Worm (Caenorhabditis elegans) whole organism, late embryonic: ENCODE measurements around the gene arrd-8.

Experiments used
- C08G9.2 ChIP-seq: sonication (generic microtip); optimal IDR thresholded peaks from 2 replicates; lab custom pipeline; 2016; ENCODE audit warnings: mild to moderate bottlenecking, missing genetic modification characterization, moderate library complexity, missing compliant biosample characterization
- K02D7.2 ChIP-seq: sonication (generic microtip); optimal IDR thresholded peaks from 2 replicates; lab custom pipeline; 2017; ENCODE audit warnings: mild to moderate bottlenecking, missing genetic modification characterization, missing compliant biosample characterization
- K09A11.1 ChIP-seq: sonication (generic microtip); optimal IDR thresholded peaks from 2 replicates; lab custom pipeline; 2017; ENCODE audit warnings: antibody characterized with exemption, mild to moderate bottlenecking, missing genetic modification characterization, missing compliant biosample characterization; ENCODE audit not compliant: insufficient read depth
- T23F11.4 ChIP-seq: fragments of 200-800 bp; sonication (Bioruptor generic); optimal IDR thresholded peaks from 2 replicates; lab custom pipeline; 2018; ENCODE audit warnings: mild to moderate bottlenecking, missing genetic modification characterization, missing compliant biosample characterization
- ama-1 ChIP-seq: fragments of 150-350 bp; optimal IDR thresholded peaks from 2 replicates; lab custom pipeline; 2014
- ceh-14 ChIP-seq: sonication (generic microtip); optimal IDR thresholded peaks from 2 replicates; lab custom pipeline; 2016; ENCODE audit warnings: missing genotype, missing genetic modification characterization, missing compliant biosample characterization
- ceh-2 ChIP-seq: sonication (generic microtip); optimal IDR thresholded peaks from 2 replicates; lab custom pipeline; 2016; ENCODE audit warnings: missing genotype, missing genetic modification characterization, missing compliant biosample characterization
- ceh-48 ChIP-seq: sonication (generic microtip); optimal IDR thresholded peaks from 2 replicates; lab custom pipeline; 2016; ENCODE audit warnings: missing genetic modification characterization, inconsistent platforms, missing compliant biosample characterization
- ceh-6 ChIP-seq: fragments of 200-800 bp; sonication (Bioruptor generic); optimal IDR thresholded peaks from 2 replicates; lab custom pipeline; 2018; ENCODE audit warnings: mild to moderate bottlenecking, missing genetic modification characterization, missing compliant biosample characterization
- ceh-9 ChIP-seq: sonication (generic microtip); optimal IDR thresholded peaks from 2 replicates; lab custom pipeline; 2016; ENCODE audit warnings: mild to moderate bottlenecking, missing genetic modification characterization, inconsistent platforms, missing compliant biosample characterization
- dve-1 ChIP-seq: sonication (generic microtip); optimal IDR thresholded peaks from 2 replicates; lab custom pipeline; 2017; ENCODE audit warnings: antibody characterized with exemption, mild to moderate bottlenecking, missing genetic modification characterization, missing compliant biosample characterization
- elt-2 ChIP-seq: sonication (generic microtip); optimal IDR thresholded peaks from 2 replicates; lab custom pipeline; 2016; ENCODE audit warnings: missing genetic modification reagents, missing genetic modification characterization, missing compliant biosample characterization
- ets-4 ChIP-seq: sonication (generic microtip); optimal IDR thresholded peaks from 2 replicates; lab custom pipeline; 2016; ENCODE audit warnings: missing genetic modification characterization, missing compliant biosample characterization
- eyg-1 ChIP-seq: sonication (generic microtip); optimal IDR thresholded peaks from 2 replicates; lab custom pipeline; 2016; ENCODE audit warnings: missing genotype, missing genetic modification characterization, missing compliant biosample characterization
- fax-1 ChIP-seq: sonication (generic microtip); optimal IDR thresholded peaks from 2 replicates; lab custom pipeline; 2016; ENCODE audit warnings: missing genotype, missing genetic modification characterization, missing compliant biosample characterization
- gmeb-2 ChIP-seq: sonication (generic microtip); optimal IDR thresholded peaks from 2 replicates; lab custom pipeline; 2016; ENCODE audit warnings: missing genetic modification characterization, inconsistent platforms, missing compliant biosample characterization
- hlh-13 ChIP-seq: fragments of 200-800 bp; sonication (Bioruptor generic); optimal IDR thresholded peaks from 2 replicates; lab custom pipeline; 2018; ENCODE audit warnings: mild to moderate bottlenecking, missing genetic modification characterization, missing compliant biosample characterization
- hlh-30 ChIP-seq: sonication (generic microtip); optimal IDR thresholded peaks from 2 replicates; lab custom pipeline; 2017; ENCODE audit warnings: antibody characterized with exemption, missing genetic modification characterization, missing compliant biosample characterization; ENCODE audit not compliant: insufficient read depth
- lim-6 ChIP-seq: sonication (generic microtip); optimal IDR thresholded peaks from 2 replicates; lab custom pipeline; 2016; ENCODE audit warnings: missing genetic modification characterization, missing compliant biosample characterization
- mec-3 ChIP-seq: sonication (generic microtip); optimal IDR thresholded peaks from 2 replicates; lab custom pipeline; 2016; ENCODE audit warnings: borderline replicate concordance, missing genetic modification characterization, missing compliant biosample characterization
- nfya-1 ChIP-seq: sonication (generic microtip); optimal IDR thresholded peaks from 2 replicates; lab custom pipeline; 2017; ENCODE audit warnings: missing genetic modification characterization, mild to moderate bottlenecking, missing compliant biosample characterization, antibody characterized with exemption, moderate library complexity
- npax-4 ChIP-seq: sonication (generic microtip); optimal IDR thresholded peaks from 2 replicates; lab custom pipeline; 2016; ENCODE audit warnings: missing genetic modification characterization, missing compliant biosample characterization
- pax-1 ChIP-seq: fragments of 150-350 bp; optimal IDR thresholded peaks from 2 replicates; lab custom pipeline; 2014; ENCODE audit warnings: missing biosample characterization, missing genetic modification characterization
- pqm-1 ChIP-seq: sonication (generic microtip); optimal IDR thresholded peaks from 2 replicates; lab custom pipeline; 2016; ENCODE audit warnings: missing genetic modification characterization, missing compliant biosample characterization
- pros-1 ChIP-seq: fragments of 150-350 bp; optimal IDR thresholded peaks from 2 replicates; lab custom pipeline; 2014; ENCODE audit warnings: missing biosample characterization, missing genetic modification reagents, missing genetic modification characterization
- ref-2 ChIP-seq: sonication (generic microtip); optimal IDR thresholded peaks from 2 replicates; lab custom pipeline; 2016; ENCODE audit warnings: missing genetic modification characterization, missing compliant biosample characterization
- rnt-1 ChIP-seq: sonication (generic microtip); optimal IDR thresholded peaks from 2 replicates; lab custom pipeline; 2016; ENCODE audit warnings: missing genetic modification characterization, missing compliant biosample characterization
- sdc-2 ChIP-seq: sonication (generic microtip); optimal IDR thresholded peaks from 2 replicates; lab custom pipeline; 2016; ENCODE audit warnings: missing genotype, missing genetic modification characterization, missing compliant biosample characterization
- sox-4 ChIP-seq: sonication (generic microtip); optimal IDR thresholded peaks from 2 replicates; lab custom pipeline; 2017; ENCODE audit warnings: mild to moderate bottlenecking, missing genetic modification characterization, inconsistent platforms, missing compliant biosample characterization
- tbx-2 ChIP-seq: sonication (generic microtip); optimal IDR thresholded peaks from 2 replicates; lab custom pipeline; 2016; ENCODE audit warnings: missing genetic modification characterization, missing compliant biosample characterization
- tbx-7 ChIP-seq: sonication (generic microtip); optimal IDR thresholded peaks from 2 replicates; lab custom pipeline; 2016; ENCODE audit warnings: missing genotype, missing genetic modification characterization, missing compliant biosample characterization

The arrd-8 gene

DNA sequence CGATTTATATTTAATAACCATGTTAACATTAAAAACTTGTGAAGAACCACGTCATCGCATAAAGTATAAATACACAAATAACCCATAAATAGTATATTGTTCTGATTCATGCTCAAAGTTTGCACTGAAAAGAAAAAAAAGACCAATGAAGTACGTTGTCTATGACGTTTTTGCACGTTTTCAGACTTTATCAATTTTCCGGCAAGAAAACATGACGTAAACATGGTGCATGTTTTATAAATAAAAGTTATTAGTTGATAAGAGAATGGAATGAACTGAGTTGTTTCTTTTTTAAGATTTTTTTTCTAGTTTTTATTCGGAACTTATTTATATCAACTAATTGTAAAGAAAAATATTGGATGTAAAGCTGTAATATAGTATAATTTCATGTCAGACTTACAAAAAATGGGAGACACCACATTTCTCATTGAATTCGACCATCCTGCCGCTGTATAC is at the start of gene arrd-8:
arrd-8 (plus strand) TSS at position 406 of the 456 bp plus-strand sequence.
- peak; percentile 12 for TF ChIP-seq elt-2 (tag; lab: Kevin White, UChicago)
- no peak for TF ChIP-seq eyg-1 (tag; lab: Kevin White, UChicago)

DNA sequence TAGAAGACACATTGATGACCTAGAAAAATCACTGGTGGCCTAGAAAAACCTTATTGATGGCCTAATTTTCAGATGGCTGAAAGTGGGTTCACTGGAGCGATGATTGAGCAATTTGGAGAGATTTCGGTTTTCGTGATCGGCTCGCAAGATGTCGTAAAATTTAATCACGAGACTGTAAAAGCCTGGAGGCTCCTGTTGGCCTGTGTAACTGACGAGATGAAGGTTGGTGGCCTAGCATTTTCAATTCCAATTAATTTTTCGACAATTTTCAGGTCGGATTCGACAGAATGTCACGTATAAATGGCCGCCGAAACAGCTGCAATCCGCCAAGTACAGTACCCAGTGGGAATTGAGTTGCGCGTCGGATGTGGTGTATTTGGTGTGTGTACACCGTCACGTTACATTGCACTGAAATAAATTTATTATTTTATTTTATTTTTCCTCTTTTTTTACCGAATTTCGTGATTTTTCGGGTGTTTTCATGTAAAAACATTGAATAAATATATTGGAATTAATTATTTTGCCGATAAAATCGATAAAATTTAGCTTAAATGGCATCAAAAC is 41.5 kb upstream of the arrd-8 start, which contains the start of gene Y17G7B.12:
Y17G7B.12 (plus strand) TSS at position 547 of the 564 bp plus-strand sequence.
- no peak for TF ChIP-seq lim-6 (tag; lab: Kevin White, UChicago)
- TF ChIP-seq hlh-30, result peak; percentile 28

DNA sequence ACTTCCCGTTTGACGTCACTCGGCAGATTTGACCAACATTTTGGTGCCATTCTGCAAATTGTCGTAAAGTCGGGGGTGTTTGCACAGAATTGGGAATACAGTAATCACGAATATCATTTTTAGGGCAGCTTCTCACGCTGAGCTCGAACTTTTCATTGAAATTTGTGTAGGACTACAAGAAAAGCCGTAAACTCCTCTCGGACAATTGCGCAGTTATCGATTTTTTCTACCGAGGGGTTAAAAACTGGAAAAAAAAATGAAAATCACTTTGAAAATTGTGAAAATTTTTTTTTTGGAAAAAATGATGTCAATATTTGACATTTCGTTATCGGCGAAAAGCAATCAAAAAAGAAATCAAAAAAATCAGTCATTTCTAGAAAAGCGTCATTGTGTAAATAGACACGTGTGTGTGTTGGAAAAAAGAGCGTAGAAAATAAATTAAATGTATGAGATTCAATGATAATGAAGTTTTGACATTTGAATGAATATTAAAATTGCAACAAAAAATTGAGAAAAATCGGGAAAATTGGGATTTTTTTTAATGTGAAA is 37.1 kb upstream of the arrd-8 start, which contains the start of gene Y17G7B.8:
Y17G7B.8 (minus strand) TSS at position 51 of the 549 bp plus-strand sequence.
- TF ChIP-seq pqm-1 (tag; lab: Kevin White, UChicago), result no peak
- no peak for TF ChIP-seq sox-4
- no peak for TF ChIP-seq ceh-48 (tag; lab: Kevin White, UChicago)
- TF ChIP-seq T23F11.4 (GFP tag; lab: Kevin White, UChicago), result no peak
- no peak for TF ChIP-seq npax-4 (tag; lab: Kevin White, UChicago)
- no peak for TF ChIP-seq sdc-2
- TF ChIP-seq ceh-14 (tag; lab: Kevin White, UChicago), result no peak
- no peak for TF ChIP-seq ceh-6 (GFP tag; lab: Kevin White, UChicago)
- TF ChIP-seq pros-1 (tag; lab: Kevin White, UChicago), result no peak
- no peak for TF ChIP-seq K09A11.1 (tag; lab: Kevin White, UChicago)
- TF ChIP-seq elt-2 (tag; lab: Kevin White, UChicago), result no peak
- TF ChIP-seq ets-4 (tag; lab: Kevin White, UChicago), result no peak
- TF ChIP-seq tbx-2 (tag; lab: Kevin White, UChicago), result no peak
- TF ChIP-seq fax-1, result no peak
- TF ChIP-seq dve-1 (tag; lab: Kevin White, UChicago), result no peak
- no peak for TF ChIP-seq tbx-7 (tag; lab: Kevin White, UChicago)
- no peak for TF ChIP-seq ref-2 (tag; lab: Kevin White, UChicago)
- TF ChIP-seq ceh-9 (tag; lab: Kevin White, UChicago), result no peak
- TF ChIP-seq K02D7.2, result no peak

DNA sequence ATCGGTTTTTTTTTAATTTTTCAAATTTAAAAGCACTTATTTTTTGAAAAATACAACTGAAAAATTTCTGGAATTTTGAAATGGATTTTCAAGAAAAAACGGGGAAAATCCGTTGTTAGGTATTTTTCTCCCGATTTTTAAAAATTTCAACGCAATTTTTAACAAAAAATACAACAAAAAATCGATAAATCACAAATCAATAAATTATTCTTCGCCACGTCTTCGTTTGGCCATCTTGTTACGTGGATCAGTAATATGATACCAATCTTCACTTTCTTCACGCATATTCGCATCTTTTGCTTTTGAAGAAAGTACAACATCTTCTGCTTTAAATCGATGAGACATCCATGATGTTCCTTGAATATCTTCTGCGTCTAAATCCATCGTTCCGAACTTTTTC is 36.2 kb upstream of the arrd-8 start:
- TF ChIP-seq ceh-9 (tag; lab: Kevin White, UChicago) (no peak), rnt-1 (tag; lab: Kevin White, UChicago) (no peak), fax-1 (no peak), hlh-13 (GFP tag; lab: Kevin White, UChicago) (no peak), mec-3 (no peak), ama-1 (lab: Kevin White, UChicago) (no peak), npax-4 (tag; lab: Kevin White, UChicago) (no peak), lim-6 (tag; lab: Kevin White, UChicago) (no peak), ceh-2 (no peak), pqm-1 (tag; lab: Kevin White, UChicago) (no peak), hlh-30 (no peak), gmeb-2 (tag; lab: Kevin White, UChicago) (no peak)

DNA sequence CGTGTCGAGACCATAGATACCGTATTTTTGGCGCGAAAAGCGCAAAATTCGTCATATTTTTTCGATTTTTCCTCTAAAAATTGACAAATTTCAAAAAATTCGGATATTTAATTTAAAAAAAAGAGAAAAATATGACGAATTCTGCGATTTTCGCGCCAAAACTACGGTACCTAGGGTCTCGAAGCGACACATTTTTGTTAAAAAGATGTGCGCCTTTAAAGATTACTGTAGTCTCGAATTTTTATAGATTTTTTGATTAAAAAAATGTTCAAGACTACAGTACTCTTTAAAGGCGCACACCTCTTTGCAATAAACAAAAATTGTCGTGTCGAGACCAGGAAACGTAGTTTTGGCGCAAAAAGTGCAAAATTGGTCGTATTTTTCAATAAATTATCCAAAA is 28.8 kb upstream of the arrd-8 start:
- TF ChIP-seq elt-2 (tag; lab: Kevin White, UChicago) (no peak), nfya-1 (tag; lab: Kevin White, UChicago) (no peak), ceh-6 (GFP tag; lab: Kevin White, UChicago) (no peak), C08G9.2 (tag; lab: Kevin White, UChicago) (no peak), K02D7.2 (no peak), ceh-2 (no peak), pax-1 (tag; lab: Kevin White, UChicago) (no peak)
